Worm (Caenorhabditis elegans): ENCODE results near the gene ztf-25.

DNA sequence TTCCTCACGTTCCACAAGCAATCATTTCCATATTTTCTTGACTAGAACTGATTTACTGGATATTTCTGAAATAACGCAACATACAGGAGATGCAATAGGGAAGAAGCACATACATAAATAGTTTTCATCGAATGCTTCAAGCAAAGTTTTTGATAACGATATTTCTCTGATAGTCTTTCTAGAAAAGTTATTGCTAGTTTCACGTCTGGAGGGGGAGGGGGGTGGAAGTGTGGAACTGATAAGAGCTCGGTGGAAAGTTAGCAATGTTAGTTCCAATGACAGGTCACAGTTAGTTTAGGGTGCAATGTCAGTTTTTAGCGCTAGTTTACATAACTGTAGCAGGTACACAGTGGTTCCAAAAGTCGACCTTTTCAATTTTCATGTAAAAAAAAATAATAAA, 15.2 kb downstream of the ztf-25 start, which contains the start of gene Y6G8.6:
- no peak for TF ChIP-seq nhr-12 (tag; optimal IDR thresholded peaks at IDR 0.05)
- no peak for TF ChIP-seq nhr-237 (tag; optimal IDR thresholded peaks at IDR 0.05)
- TF ChIP-seq lin-15B (tag; optimal IDR thresholded peaks at IDR 0.05): no peak
- TF ChIP-seq ces-1 (GFP tag; optimal IDR thresholded peaks at IDR 0.05): no peak
- no peak for TF ChIP-seq Y116A8C.19 (tag; optimal IDR thresholded peaks at IDR 0.05; ENCODE audit: borderline replicate concordance)
- TF ChIP-seq ama-1 (optimal IDR thresholded peaks at IDR 0.05): no peak
- TF ChIP-seq ztf-4 (tag; optimal IDR thresholded peaks at IDR 0.05): no peak
- no peak for TF ChIP-seq unc-130 (tag; optimal IDR thresholded peaks at IDR 0.05)
- TF ChIP-seq elt-3 (tag; optimal IDR thresholded peaks at IDR 0.05): no peak
- no peak for TF ChIP-seq sox-4 (tag; optimal IDR thresholded peaks at IDR 0.05)
- TF ChIP-seq jun-1 (tag; optimal IDR thresholded peaks at IDR 0.05): no peak
